Worm (Caenorhabditis elegans): ENCODE measurements around the gene rpl-23.

DNA sequence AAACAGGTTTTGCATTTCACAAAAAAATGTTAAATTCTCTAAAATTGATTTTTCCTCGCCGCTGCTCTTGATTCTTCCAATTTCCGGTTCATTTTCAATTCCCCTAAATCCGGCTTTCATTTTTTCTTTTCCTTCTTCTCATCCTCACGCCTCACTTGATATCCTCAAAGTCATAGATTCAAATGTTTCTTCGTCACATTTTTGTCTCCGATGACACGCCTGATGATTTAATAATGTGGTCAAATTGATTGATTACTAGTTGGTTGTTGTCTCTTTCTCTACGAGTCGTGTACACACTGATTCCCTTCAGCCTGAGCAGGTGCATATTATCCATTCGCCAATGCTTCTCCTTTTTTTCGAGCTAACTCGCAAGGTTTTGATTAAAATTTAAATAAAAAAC is 15.6 kb upstream of the rpl-23 start:
- TF ChIP-seq R02D3.7 (tag; optimal IDR thresholded peaks at IDR 0.05) (no peak), nhr-237 (tag; optimal IDR thresholded peaks at IDR 0.05) (no peak), elt-3 (tag; optimal IDR thresholded peaks at IDR 0.05) (no peak), tbx-2 (tag; optimal IDR thresholded peaks at IDR 0.05) (no peak), unc-62 (GFP tag; optimal IDR thresholded peaks at IDR 0.05) (no peak), ztf-11 (tag; optimal IDR thresholded peaks at IDR 0.05) (no peak), ztf-4 (tag; optimal IDR thresholded peaks at IDR 0.05) (no peak), ZK546.5 (tag; optimal IDR thresholded peaks at IDR 0.05) (no peak), fkh-10 (GFP tag; optimal IDR thresholded peaks at IDR 0.05) (no peak), nfya-1 (tag; optimal IDR thresholded peaks at IDR 0.05; ENCODE audit: insufficient read depth) (no peak)
